Worm (Caenorhabditis elegans) whole organism, early embryonic: ENCODE measurements around the gene C41H7.2.

ENCODE experiments used
- F13C5.2 ChIP-seq: sonication (generic microtip); optimal IDR thresholded peaks from 2 replicates; lab custom pipeline; 2017; ENCODE audit warnings: mild to moderate bottlenecking, missing genetic modification characterization, inconsistent platforms, missing compliant biosample characterization
- aly-1 ChIP-seq: sonication (generic microtip); optimal IDR thresholded peaks from 2 replicates; lab custom pipeline; 2016; ENCODE audit warnings: missing genetic modification characterization, missing compliant biosample characterization
- ama-1 ChIP-seq: fragments of 150-350 bp; optimal IDR thresholded peaks from 2 replicates; lab custom pipeline; 2014
- ets-7 ChIP-seq: sonication (generic microtip); optimal IDR thresholded peaks from 2 replicates; lab custom pipeline; 2016; ENCODE audit warnings: missing genotype, missing genetic modification characterization, missing compliant biosample characterization
- flt-1 ChIP-seq: fragments of 200-800 bp; sonication (Bioruptor generic); IDR thresholded peaks from 2 replicates; pipeline ENCODE4 v1.3.6; 2022; ENCODE audit warnings: missing genetic modification characterization, missing compliant biosample characterization
- hmbx-1 ChIP-seq: sonication (generic microtip); optimal IDR thresholded peaks from 2 replicates; lab custom pipeline; 2016; ENCODE audit warnings: mild to moderate bottlenecking, missing genetic modification characterization, missing compliant biosample characterization
- hmg-4 ChIP-seq: fragments of 200-800 bp; sonication (Bioruptor generic); optimal IDR thresholded peaks from 2 replicates; lab custom pipeline; 2018; ENCODE audit warnings: mild to moderate bottlenecking, missing genetic modification characterization, missing compliant biosample characterization
- pes-1 ChIP-seq: fragments of 200-800 bp; sonication (Bioruptor generic); IDR thresholded peaks from 2 replicates; pipeline ENCODE4 v1.3.6; 2022; ENCODE audit warnings: missing genetic modification reagents, missing genetic modification characterization, missing compliant biosample characterization
- tbx-11 ChIP-seq: fragments of 200-800 bp; sonication (Bioruptor generic); IDR thresholded peaks from 2 replicates; pipeline ENCODE4 v1.3.6; 2022; ENCODE audit warnings: missing genetic modification characterization, missing compliant biosample characterization

DNA sequence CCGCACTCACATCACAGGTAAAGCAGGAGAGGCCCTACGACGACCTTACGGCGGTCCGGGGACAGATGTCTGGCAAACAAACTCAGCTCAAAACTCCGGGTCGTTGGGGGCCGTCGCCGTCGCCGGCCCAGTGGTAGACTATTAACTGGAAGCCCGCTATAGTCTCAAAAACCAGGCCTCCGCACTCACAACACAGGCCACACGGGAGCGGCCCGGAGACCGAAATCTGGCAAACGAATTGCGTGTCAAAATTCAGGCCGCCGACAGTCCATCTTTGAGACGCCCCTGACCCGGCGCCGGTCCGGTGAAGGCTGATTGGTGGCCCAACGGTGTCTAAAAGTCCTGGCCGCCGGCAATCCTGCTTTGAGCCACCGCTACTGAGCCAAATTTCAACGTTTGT lies 30.8 kb downstream of the C41H7.2 start:
- no peak for TF ChIP-seq F13C5.2 (tag; lab: Kevin White, UChicago)
- no peak for TF ChIP-seq hmbx-1 (tag; lab: Kevin White, UChicago)
- TF ChIP-seq tbx-11 (GFP tag; lab: Robert Waterston, UW): no peak
- no peak for TF ChIP-seq pes-1 (GFP tag; lab: Robert Waterston, UW)
- TF ChIP-seq flt-1 (GFP tag; lab: Robert Waterston, UW): no peak
- no peak for TF ChIP-seq hmg-4 (GFP tag; lab: Kevin White, UChicago)
- no peak for TF ChIP-seq aly-1 (tag; lab: Kevin White, UChicago)
- TF ChIP-seq ama-1 (lab: Kevin White, UChicago): no peak
- TF ChIP-seq ets-7 (tag; lab: Kevin White, UChicago): no peak
